Fruit fly (Drosophila melanogaster): ENCODE data around the gene CG44290.

Gene CG44290

DNA sequence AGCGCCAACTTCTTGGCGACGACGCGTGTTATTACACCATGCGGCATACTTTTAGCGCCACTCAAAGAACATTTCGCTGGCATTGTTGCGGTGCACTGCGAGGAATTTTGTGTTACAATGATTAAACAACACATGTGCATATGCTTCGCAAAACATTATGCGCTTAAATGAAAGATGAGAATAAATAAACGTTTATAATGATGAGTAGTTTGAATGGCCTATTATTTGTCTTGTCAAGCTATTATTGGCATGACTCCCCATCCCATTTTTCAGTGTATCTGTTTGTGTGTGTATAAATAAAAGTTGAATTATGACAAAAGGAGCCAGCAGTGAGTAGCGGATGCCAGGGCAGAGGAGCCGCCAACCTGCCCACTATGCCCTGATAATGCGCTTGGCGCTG lies 18.9 kb downstream of the CG44290 start:
- TF ChIP-seq CG8478 (optimal IDR thresholded peaks at IDR 0.05) = no peak
- no peak for TF ChIP-seq psq (optimal IDR thresholded peaks at IDR 0.05)
- no peak for TF ChIP-seq EcR (GFP tag; optimal IDR thresholded peaks at IDR 0.05)
- no peak for TF ChIP-seq Dll (optimal IDR thresholded peaks at IDR 0.05)
- no peak for TF ChIP-seq usp (GFP tag; optimal IDR thresholded peaks at IDR 0.05)
- TF ChIP-seq pan (optimal IDR thresholded peaks at IDR 0.05) = no peak

DNA sequence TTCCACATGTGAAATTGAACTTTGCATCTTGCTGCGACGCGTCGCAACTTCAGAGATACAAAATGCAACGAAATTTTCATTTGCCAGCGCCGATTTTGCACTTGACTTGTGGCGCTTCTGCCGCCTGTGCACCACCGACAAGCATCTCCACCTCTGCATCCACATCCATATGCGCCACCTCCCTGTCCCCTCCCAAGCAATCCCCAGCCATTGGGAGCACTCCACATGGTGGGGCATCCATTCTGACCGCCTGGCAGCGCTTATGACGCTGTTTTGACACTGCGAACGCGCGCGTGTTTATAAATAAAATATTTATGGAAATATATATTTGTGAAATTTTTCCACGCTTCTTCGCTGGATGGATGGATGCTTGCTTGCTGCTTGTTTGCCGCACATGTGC lies 25.4 kb downstream of the CG44290 start:
- no peak for TF ChIP-seq EcR (GFP tag; optimal IDR thresholded peaks at IDR 0.05)
- TF ChIP-seq psq (optimal IDR thresholded peaks at IDR 0.05) = no peak
- no peak for TF ChIP-seq pan (optimal IDR thresholded peaks at IDR 0.05)
- no peak for TF ChIP-seq Dll (optimal IDR thresholded peaks at IDR 0.05)
- no peak for TF ChIP-seq usp (GFP tag; optimal IDR thresholded peaks at IDR 0.05)
- no peak for TF ChIP-seq CG8478 (optimal IDR thresholded peaks at IDR 0.05)

DNA sequence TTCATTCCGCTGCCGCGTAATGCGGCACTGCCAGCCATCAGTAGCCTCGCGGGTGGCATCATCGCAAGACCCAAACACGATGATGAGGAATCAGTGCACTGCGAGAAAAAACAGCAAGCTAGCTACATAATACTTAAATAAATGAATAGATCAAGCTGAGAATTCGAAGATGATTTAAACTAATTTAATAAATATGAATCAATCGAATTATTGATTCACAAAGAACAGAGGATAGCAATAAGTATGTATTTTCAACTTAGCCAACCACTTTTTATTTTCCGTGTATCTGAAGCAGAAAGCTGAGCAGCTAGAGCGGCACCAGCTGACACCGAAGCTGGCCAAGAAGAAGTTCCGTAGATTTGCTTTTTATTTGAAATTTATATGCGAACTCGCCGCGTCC lies 27.5 kb downstream of the CG44290 start:
- TF ChIP-seq psq (optimal IDR thresholded peaks at IDR 0.05) (no peak), Dll (optimal IDR thresholded peaks at IDR 0.05) (no peak), CG8478 (optimal IDR thresholded peaks at IDR 0.05) (no peak)

DNA sequence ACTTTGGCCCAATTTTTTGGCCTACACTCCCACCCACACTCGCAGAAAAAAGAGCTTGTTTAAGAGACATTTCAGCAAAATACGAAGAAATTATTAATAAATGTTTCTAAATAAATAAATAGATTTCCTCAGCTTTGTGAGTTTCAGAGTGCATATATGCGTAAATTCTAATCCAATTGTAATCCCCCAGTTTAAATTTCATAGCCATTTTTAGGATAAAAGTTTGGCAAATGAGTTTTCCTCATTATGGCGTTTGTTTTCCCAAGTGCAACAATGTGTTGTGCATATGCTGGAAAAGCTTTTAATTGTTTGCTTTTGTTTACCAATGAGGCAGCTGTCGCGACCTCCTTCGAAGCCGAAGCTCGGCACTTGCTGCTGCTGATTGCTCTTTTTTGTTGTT lies 32.1 kb downstream of the CG44290 start:
- TF ChIP-seq pan (optimal IDR thresholded peaks at IDR 0.05) (no peak), EcR (GFP tag; optimal IDR thresholded peaks at IDR 0.05) (no peak), CG8478 (optimal IDR thresholded peaks at IDR 0.05) (no peak), Dll (optimal IDR thresholded peaks at IDR 0.05) (no peak), psq (optimal IDR thresholded peaks at IDR 0.05) (no peak), usp (GFP tag; optimal IDR thresholded peaks at IDR 0.05) (no peak)

DNA sequence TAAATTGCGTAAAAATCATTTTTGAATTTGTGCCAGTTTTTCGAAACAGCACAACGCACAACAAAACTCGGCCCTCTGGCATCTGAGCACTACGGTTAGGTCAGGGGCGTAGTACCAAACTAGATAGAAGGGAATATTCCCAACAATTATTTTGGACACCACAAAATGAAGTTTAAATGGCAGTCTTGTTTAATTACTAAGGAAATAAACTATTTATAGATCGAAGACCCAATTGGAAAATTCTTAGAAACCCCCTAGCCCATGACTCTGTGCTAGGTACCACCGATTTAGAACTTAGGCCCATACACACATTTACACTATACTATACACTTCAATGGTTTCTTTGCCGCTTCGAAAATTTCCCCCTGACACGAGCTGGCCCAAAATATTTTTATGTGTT lies 33.7 kb downstream of the CG44290 start:
- no peak for TF ChIP-seq usp (GFP tag; optimal IDR thresholded peaks at IDR 0.05)
- TF ChIP-seq CG8478 (optimal IDR thresholded peaks at IDR 0.05) = no peak
- no peak for TF ChIP-seq pan (optimal IDR thresholded peaks at IDR 0.05)
- TF ChIP-seq Dll (optimal IDR thresholded peaks at IDR 0.05) = no peak
- no peak for TF ChIP-seq EcR (GFP tag; optimal IDR thresholded peaks at IDR 0.05)
- TF ChIP-seq psq (optimal IDR thresholded peaks at IDR 0.05) = no peak
